Worm (Caenorhabditis elegans) whole organism, midembryonic: ENCODE data around the gene F41G3.10.

Experiments
- T22C8.4 ChIP-seq: fragments of 200-800 bp; sonication (Bioruptor generic); IDR thresholded peaks from 2 replicates; pipeline ENCODE4 v1.3.6; 2022; ENCODE audit warnings: missing genetic modification characterization, missing compliant biosample characterization
- cog-1 ChIP-seq: sonication (generic microtip); optimal IDR thresholded peaks from 2 replicates; lab custom pipeline; 2016; ENCODE audit warnings: missing genetic modification characterization, missing compliant biosample characterization
- flt-1 ChIP-seq: fragments of 200-800 bp; sonication (Bioruptor generic); IDR thresholded peaks from 2 replicates; pipeline ENCODE4 v1.3.6; 2022; ENCODE audit warnings: missing genetic modification characterization, missing compliant biosample characterization
- klf-2 ChIP-seq: fragments of 200-800 bp; sonication (Bioruptor generic); conservative IDR thresholded peaks from 2 replicates; pipeline ENCODE4 v1.3.6; 2022; ENCODE audit warnings: missing genetic modification reagents, missing genetic modification characterization, missing compliant biosample characterization
- med-1 ChIP-seq: sonication (generic microtip); optimal IDR thresholded peaks from 2 replicates; lab custom pipeline; 2017; ENCODE audit warnings: missing genetic modification characterization, mild to moderate bottlenecking, missing compliant biosample characterization, antibody characterized with exemption, missing genetic modification reagents; ENCODE audit not compliant: insufficient read depth
- ref-1 ChIP-seq: fragments of 200-800 bp; sonication (Bioruptor generic); conservative IDR thresholded peaks from 2 replicates; pipeline ENCODE4 v1.3.6; 2022; ENCODE audit warnings: missing genetic modification reagents, missing genetic modification characterization, missing compliant biosample characterization
- tab-1 ChIP-seq: fragments of 200-800 bp; sonication (Bioruptor generic); IDR thresholded peaks from 2 replicates; pipeline ENCODE4 v1.3.6; 2022; ENCODE audit warnings: missing genetic modification characterization, missing compliant biosample characterization
- ztf-23 ChIP-seq: fragments of 200-800 bp; sonication (Bioruptor generic); IDR thresholded peaks from 2 replicates; pipeline ENCODE4 v1.3.6; 2022; ENCODE audit warnings: missing genetic modification reagents, missing genetic modification characterization, missing compliant biosample characterization
- ztf-29 ChIP-seq: fragments of 200-800 bp; sonication (Bioruptor generic); IDR thresholded peaks from 2 replicates; pipeline ENCODE4 v1.3.6; 2022; ENCODE audit warnings: missing genetic modification reagents, missing genetic modification characterization, missing compliant biosample characterization

DNA sequence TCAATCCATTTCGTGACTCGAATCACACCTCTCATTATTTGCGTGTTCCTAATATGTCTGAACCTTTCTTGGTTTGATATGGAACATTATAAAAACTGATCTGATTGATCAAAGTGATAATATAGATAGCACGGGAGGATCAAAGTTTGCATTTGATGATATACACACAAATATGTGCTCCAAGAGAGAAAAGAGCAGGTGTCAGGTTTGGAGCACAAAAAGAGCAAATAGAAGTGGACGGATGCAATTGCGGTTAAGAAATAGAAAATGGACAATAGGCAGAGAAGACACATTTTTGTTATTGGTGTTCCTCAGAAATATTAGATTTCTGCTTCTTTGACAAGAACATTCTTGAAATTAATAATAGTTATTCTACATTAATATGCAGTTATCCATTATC lies 50.5 kb downstream of the F41G3.10 start, which contains the start of gene C18H9.1:
- no peak for TF ChIP-seq med-1
- no peak for TF ChIP-seq ztf-29 (GFP tag; lab: Robert Waterston, UW)
- TF ChIP-seq T22C8.4 (GFP tag; lab: Robert Waterston, UW): no peak
- no peak for TF ChIP-seq ztf-23 (GFP tag; lab: Robert Waterston, UW)
- no peak for TF ChIP-seq klf-2 (GFP tag; lab: Robert Waterston, UW)
- TF ChIP-seq tab-1 (GFP tag; lab: Robert Waterston, UW): no peak
- TF ChIP-seq flt-1 (GFP tag; lab: Robert Waterston, UW): no peak
- no peak for TF ChIP-seq ref-1 (GFP tag; lab: Robert Waterston, UW)
- no peak for TF ChIP-seq cog-1 (tag; lab: Kevin White, UChicago)
